Worm (Caenorhabditis elegans) whole organism, L2 larva: Measurements from ENCODE around the gene T19H12.6.

Source experiments
- R02D3.7 ChIP-seq: fragments of 150-350 bp; optimal IDR thresholded peaks from 2 replicates; lab custom pipeline; 2014; ENCODE audit warnings: missing biosample characterization, missing genetic modification characterization
- ZK546.5 ChIP-seq: sonication (generic microtip); optimal IDR thresholded peaks from 2 replicates; lab custom pipeline; 2017; ENCODE audit warnings: missing biosample characterization, missing genetic modification characterization
- ama-1 ChIP-seq: fragments of 150-350 bp; optimal IDR thresholded peaks from 2 replicates; lab custom pipeline; 2018; ENCODE audit warnings: inconsistent platforms
- elt-3 ChIP-seq: sonication (generic microtip); optimal IDR thresholded peaks from 2 replicates; lab custom pipeline; 2017; ENCODE audit warnings: missing biosample characterization, missing genetic modification characterization
- lin-13 ChIP-seq: fragments of 150-350 bp; optimal IDR thresholded peaks from 2 replicates; lab custom pipeline; 2014; ENCODE audit warnings: missing biosample characterization, missing genetic modification reagents, missing genetic modification characterization
- lin-39 ChIP-seq: fragments of 150-350 bp; optimal IDR thresholded peaks from 2 replicates; lab custom pipeline; 2014; ENCODE audit warnings: missing biosample characterization, missing genetic modification reagents, missing genetic modification characterization
- nhr-11 ChIP-seq: fragments of 150-350 bp; optimal IDR thresholded peaks from 2 replicates; lab custom pipeline; 2014; ENCODE audit warnings: missing biosample characterization, missing genetic modification characterization
- nhr-129 ChIP-seq: fragments of 150-350 bp; optimal IDR thresholded peaks from 2 replicates; lab custom pipeline; 2014; ENCODE audit warnings: missing biosample characterization, missing genetic modification characterization
- nhr-237 ChIP-seq: fragments of 150-350 bp; optimal IDR thresholded peaks from 2 replicates; lab custom pipeline; 2014; ENCODE audit warnings: missing biosample characterization, missing genetic modification characterization
- nhr-6 ChIP-seq: fragments of 150-350 bp; optimal IDR thresholded peaks from 2 replicates; lab custom pipeline; 2014; ENCODE audit warnings: missing biosample characterization, missing genetic modification characterization
- zag-1 ChIP-seq: fragments of 150-350 bp; optimal IDR thresholded peaks from 2 replicates; lab custom pipeline; 2014; ENCODE audit warnings: missing biosample characterization, missing genetic modification characterization

DNA sequence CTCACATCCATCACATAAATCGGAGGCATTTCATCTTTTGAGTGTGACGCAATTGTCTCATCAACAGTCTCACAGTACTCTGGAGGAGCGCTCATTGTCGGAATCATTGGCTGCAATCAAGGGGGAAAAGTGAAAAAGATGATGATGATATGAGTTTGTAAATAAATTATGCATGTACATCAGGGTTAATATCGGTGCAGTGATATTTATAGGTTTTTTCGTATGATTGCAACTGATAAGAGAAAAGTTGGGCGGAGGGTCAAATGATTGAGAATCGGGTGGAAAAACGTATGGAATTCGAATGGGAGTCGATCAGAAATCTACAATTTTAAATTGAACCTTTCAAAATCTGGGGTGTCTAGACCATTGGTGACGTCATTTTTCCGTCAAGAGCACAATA is 37.4 kb upstream of the T19H12.6 start, which contains the start of gene H23N18.6:
- TF ChIP-seq lin-13 (no peak), nhr-11 (tag; lab: Kevin White, UChicago) (no peak), elt-3 (tag; lab: Kevin White, UChicago) (no peak), nhr-6 (tag; lab: Kevin White, UChicago) (no peak), zag-1 (tag; lab: Kevin White, UChicago) (no peak), ama-1 (lab: Kevin White, UChicago) (no peak), R02D3.7 (tag; lab: Kevin White, UChicago) (no peak), nhr-129 (tag; lab: Kevin White, UChicago) (no peak), nhr-237 (no peak), ZK546.5 (no peak), lin-39 (tag; lab: Kevin White, UChicago) (no peak)
